Fruit fly (Drosophila melanogaster) S2 (cell line): ENCODE data around the gene CG13603.
A peak's percentile ranks its signal among the peaks of the same experiment; 100 is the strongest.

Experiments used
- CG8478 ChIP-seq: fragments of >200 bp; optimal IDR thresholded peaks from 2 replicates; lab custom pipeline; 2018
- CTCF ChIP-seq, 2 experiments: fragments of >200 bp; optimal IDR thresholded peaks; 2 replicates each; lab custom pipeline; 2018

- TF ChIP-seq CTCF (optimal IDR thresholded peaks at IDR 0.05; lab: Kevin White, UChicago) (peak in 1 of 2 experiments; percentile 5), CG8478 (no peak)
Measured at dm6 chr3R:23986479-23986930, at the start of gene CG13603, which contains the start of gene CG5902.
